Worm (Caenorhabditis elegans): ENCODE data around the gene ruvb-1.
A peak's percentile ranks its signal among the peaks of the same experiment; 100 is the strongest.

Gene ruvb-1

DNA sequence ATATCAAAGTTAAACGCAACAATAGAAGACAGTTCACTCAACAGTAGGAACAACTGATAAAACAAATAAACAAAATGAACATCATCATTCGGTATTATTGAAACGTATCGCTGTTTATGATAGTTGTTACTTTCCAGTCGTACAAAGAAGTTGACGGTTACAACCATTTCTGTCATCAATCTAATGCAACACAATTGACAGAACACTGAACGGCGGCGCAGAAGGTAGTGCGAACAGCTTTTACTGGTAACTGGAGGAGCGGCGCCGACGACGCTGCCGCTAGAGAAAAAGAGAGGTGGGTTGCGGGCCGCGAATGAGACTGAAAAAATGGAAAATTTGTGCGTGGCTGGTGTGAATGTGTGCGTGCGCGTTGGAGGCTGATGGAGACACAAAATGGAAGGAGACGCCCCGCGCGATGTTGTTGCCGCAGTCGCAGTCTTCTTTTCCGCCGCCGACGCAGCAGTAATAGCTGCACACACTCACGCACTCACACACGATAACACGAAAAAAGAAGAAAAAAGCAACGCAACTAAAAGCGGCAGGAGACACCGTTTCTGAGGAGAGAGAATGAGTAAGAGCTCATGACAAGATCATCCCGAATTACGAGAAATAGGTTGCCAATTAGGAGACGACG, 16.3 kb downstream of the ruvb-1 start:
- TF ChIP-seq madf-2 (tag; optimal IDR thresholded peaks at IDR 0.05): no peak
- TF ChIP-seq odd-2 (tag; optimal IDR thresholded peaks at IDR 0.05): no peak
- peak; percentile 21 for TF ChIP-seq unc-42 (tag; optimal IDR thresholded peaks at IDR 0.05)
- TF ChIP-seq pat-9 (tag; optimal IDR thresholded peaks at IDR 0.05): no peak
- peak; percentile 48 for TF ChIP-seq hlh-6 (tag; optimal IDR thresholded peaks at IDR 0.05)
- TF ChIP-seq ceh-14 (tag; optimal IDR thresholded peaks at IDR 0.05): peak; percentile 26
- TF ChIP-seq mec-3 (tag; optimal IDR thresholded peaks at IDR 0.05; ENCODE audit: borderline replicate concordance): no peak
- no peak for TF ChIP-seq rnt-1 (tag; optimal IDR thresholded peaks at IDR 0.05)
- peak; percentile 16 for TF ChIP-seq ref-2 (tag; optimal IDR thresholded peaks at IDR 0.05)
- TF ChIP-seq unc-55 (GFP tag; optimal IDR thresholded peaks at IDR 0.05): no peak
- peak; percentile 28 for TF ChIP-seq ceh-31 (tag; optimal IDR thresholded peaks at IDR 0.05)
- TF ChIP-seq elt-4 (tag; optimal IDR thresholded peaks at IDR 0.05): no peak
- TF ChIP-seq ceh-6 (GFP tag; optimal IDR thresholded peaks at IDR 0.05): no peak
- TF ChIP-seq ceh-48 (tag; optimal IDR thresholded peaks at IDR 0.05): no peak
- TF ChIP-seq ceh-9 (tag; optimal IDR thresholded peaks at IDR 0.05): no peak
- TF ChIP-seq ceh-19 (GFP tag; optimal IDR thresholded peaks at IDR 0.05): no peak
- TF ChIP-seq ceh-24 (tag; optimal IDR thresholded peaks at IDR 0.05): no peak

DNA sequence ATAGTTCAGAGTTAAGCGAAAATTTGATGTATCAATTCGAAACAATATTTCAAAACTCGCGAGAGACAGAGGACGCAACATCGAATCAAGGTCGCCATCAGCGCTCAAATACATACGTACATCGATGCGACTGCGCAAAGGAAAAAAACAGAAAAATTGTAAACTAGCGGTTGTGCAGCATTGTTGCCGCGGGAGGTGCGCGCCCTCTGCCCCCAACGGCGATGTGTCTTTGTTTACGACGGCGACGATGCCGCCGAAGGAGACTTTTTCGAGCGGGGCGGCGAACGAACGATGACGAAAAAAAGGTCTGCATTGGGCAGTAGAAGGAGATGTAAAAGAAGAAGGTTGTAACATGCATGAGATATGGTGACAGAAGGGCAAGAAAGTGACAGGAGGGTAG, 17.7 kb downstream of the ruvb-1 start:
- TF ChIP-seq zip-5 (tag; optimal IDR thresholded peaks at IDR 0.05) (no peak), hlh-30 (tag; optimal IDR thresholded peaks at IDR 0.05; ENCODE audit: insufficient read depth) (no peak), dmd-4 (tag; optimal IDR thresholded peaks at IDR 0.05; ENCODE audit: borderline replicate concordance) (no peak), elt-4 (tag; optimal IDR thresholded peaks at IDR 0.05) (no peak), pros-1 (tag; optimal IDR thresholded peaks at IDR 0.05) (no peak), ahr-1 (tag; optimal IDR thresholded peaks at IDR 0.05) (no peak), ceh-18 (tag; optimal IDR thresholded peaks at IDR 0.05) (no peak), lin-11 (tag; optimal IDR thresholded peaks at IDR 0.05) (no peak), madf-2 (tag; optimal IDR thresholded peaks at IDR 0.05) (no peak), pha-4 (tag; optimal IDR thresholded peaks at IDR 0.05) (no peak), ama-1 (optimal IDR thresholded peaks at IDR 0.05) (no peak), ceh-31 (tag; optimal IDR thresholded peaks at IDR 0.05) (no peak), eyg-1 (tag; optimal IDR thresholded peaks at IDR 0.05) (no peak), ceh-48 (tag; optimal IDR thresholded peaks at IDR 0.05) (no peak), tbx-2 (tag; optimal IDR thresholded peaks at IDR 0.05) (no peak), C38D4.7 (GFP tag; optimal IDR thresholded peaks at IDR 0.05) (no peak), sox-2 (GFP tag; IDR thresholded peaks at IDR 0.05) (no peak), ets-4 (tag; optimal IDR thresholded peaks at IDR 0.05) (no peak), tbx-7 (tag; optimal IDR thresholded peaks at IDR 0.05) (no peak)

DNA sequence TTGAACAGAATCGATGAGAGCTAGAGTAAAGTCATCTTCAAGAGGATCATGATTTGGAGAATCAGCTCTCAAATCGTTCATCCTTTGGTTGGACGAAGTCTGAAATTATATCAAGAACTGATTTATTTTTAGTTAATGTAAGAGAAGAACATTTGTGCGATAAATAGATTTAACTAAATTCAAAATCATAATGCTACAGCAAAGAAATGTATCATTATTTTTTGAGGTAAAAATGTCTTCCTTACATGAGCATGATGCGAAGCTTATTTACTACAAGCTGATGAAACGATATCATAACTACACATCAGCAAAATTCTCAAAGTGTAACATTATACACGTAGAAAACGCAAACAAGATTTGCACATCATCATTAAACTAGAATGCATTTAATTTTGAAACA, 18.2 kb downstream of the ruvb-1 start, which contains the start of gene madf-4:
Gene madf-4 (minus strand): TSS at position 101 of the 400 bp plus-strand sequence.
- no peak for TF ChIP-seq pha-2 (tag; optimal IDR thresholded peaks at IDR 0.05)
- TF ChIP-seq ceh-19 (GFP tag; optimal IDR thresholded peaks at IDR 0.05): no peak
- TF ChIP-seq pros-1 (tag; optimal IDR thresholded peaks at IDR 0.05): no peak
- TF ChIP-seq pag-3 (tag; optimal IDR thresholded peaks at IDR 0.05; ENCODE audit: borderline replicate concordance): no peak
- no peak for TF ChIP-seq nhr-11 (tag; optimal IDR thresholded peaks at IDR 0.05)
- TF ChIP-seq ceh-9 (tag; optimal IDR thresholded peaks at IDR 0.05): no peak
- TF ChIP-seq unc-42 (tag; optimal IDR thresholded peaks at IDR 0.05): no peak
- TF ChIP-seq pat-9 (tag; optimal IDR thresholded peaks at IDR 0.05): no peak
- no peak for TF ChIP-seq ztf-16 (tag; optimal IDR thresholded peaks at IDR 0.05)
- no peak for TF ChIP-seq ceh-22 (tag; optimal IDR thresholded peaks at IDR 0.05)
- TF ChIP-seq nfya-1 (tag; optimal IDR thresholded peaks at IDR 0.05): no peak
- no peak for TF ChIP-seq ceh-48 (tag; optimal IDR thresholded peaks at IDR 0.05)
- no peak for TF ChIP-seq zip-5 (tag; optimal IDR thresholded peaks at IDR 0.05)
- TF ChIP-seq ceh-34 (tag; optimal IDR thresholded peaks at IDR 0.05): no peak
- TF ChIP-seq ref-2 (tag; optimal IDR thresholded peaks at IDR 0.05): no peak
- TF ChIP-seq ama-1 (optimal IDR thresholded peaks at IDR 0.05): no peak
- TF ChIP-seq npax-4 (tag; optimal IDR thresholded peaks at IDR 0.05): no peak
- no peak for TF ChIP-seq hlh-8 (tag; optimal IDR thresholded peaks at IDR 0.05)
- no peak for TF ChIP-seq ceh-14 (tag; optimal IDR thresholded peaks at IDR 0.05)
- TF ChIP-seq pqm-1 (tag; optimal IDR thresholded peaks at IDR 0.05): no peak
